Comparison of ENCODE assay signal across 5 fruit fly cellular contexts in the genomic region with DNA sequence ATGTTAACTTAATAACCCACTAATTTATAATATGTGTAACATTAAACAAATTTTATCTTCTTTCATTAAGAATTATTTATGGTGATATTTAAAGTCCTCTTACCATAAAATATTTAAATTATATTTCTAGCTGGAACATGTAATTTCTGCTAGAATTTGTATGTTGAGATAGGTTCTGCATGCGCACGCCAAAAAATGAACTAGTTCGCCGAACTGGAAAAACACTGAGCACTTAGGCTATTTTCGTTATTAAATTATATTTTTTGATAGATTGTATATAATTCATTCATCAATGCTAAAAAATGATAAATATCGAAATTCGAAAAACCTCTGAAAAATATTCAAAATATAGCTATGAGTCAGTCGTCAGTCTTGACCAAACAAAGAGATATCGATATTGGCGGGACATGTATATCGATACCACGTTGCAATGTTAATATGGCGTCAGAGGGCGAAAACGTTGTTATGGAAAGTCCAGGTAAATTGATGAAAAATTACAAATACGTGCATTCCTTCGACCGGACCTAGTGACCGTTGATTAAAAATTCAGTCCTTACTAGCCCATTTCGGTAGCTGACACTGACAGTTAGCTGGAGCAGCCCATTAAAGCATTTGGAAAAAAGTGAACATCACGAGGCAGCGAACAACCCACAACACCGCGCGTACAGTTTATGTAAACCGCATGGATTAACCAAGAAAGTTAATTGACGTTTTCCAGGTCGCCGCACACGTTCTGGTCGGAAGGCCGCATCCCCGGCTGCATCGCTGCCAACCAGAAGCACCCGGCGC.
A peak's percentile ranks its signal among the peaks of the same experiment; 100 is the strongest.
TF ChIP-seq lines count a peak whose summit lies in the region.

A gene (plus strand): TSS at position 426 of the 789 bp plus-strand sequence.

- TF ChIP-seq CTCF in whole organism, embryonic (GFP tag; optimal IDR thresholded peaks at IDR 0.05; lab: Kevin White, UChicago), result no peak

TF ChIP-seq in whole organism, adult, 20 proteins besides CTCF, POLR2A, EP300 and RAD21:
- TF ChIP-seq CG14711 (tag; optimal IDR thresholded peaks at IDR 0.05; lab: Kevin White, UChicago) (peak; percentile 1), CG7101 (tag; optimal IDR thresholded peaks at IDR 0.05; lab: Kevin White, UChicago) (peak; percentile 8), bab1 (GFP tag; optimal IDR thresholded peaks at IDR 0.05; lab: Kevin White, UChicago) (peak; percentile 31), Mnt (GFP tag; optimal IDR thresholded peaks at IDR 0.05; lab: Kevin White, UChicago) (peak; percentile 71), cic (GFP tag; optimal IDR thresholded peaks at IDR 0.05; lab: Kevin White, UChicago) (no peak), CG5204 (GFP tag; optimal IDR thresholded peaks at IDR 0.05; lab: Kevin White, UChicago) (no peak), tj (GFP tag; optimal IDR thresholded peaks at IDR 0.05; lab: Kevin White, UChicago) (peak; percentile 6)

TF ChIP-seq in whole organism, embryonic, 481 proteins besides CTCF, POLR2A, EP300 and RAD21 (continues in another document):
- TF ChIP-seq sna (GFP tag; IDR thresholded peaks at IDR 0.05; lab: Robert Waterston, UW; ENCODE audit: partially characterized antibody), result peak; percentile 53
- TF ChIP-seq CG3847 (GFP tag; IDR thresholded peaks at IDR 0.05; lab: Robert Waterston, UW), result peak; percentile 28; the same call in 1 of the 2 replicates
- 0 out of 2 replicates have a peak, but pooled peaks have one; percentile 30 for TF ChIP-seq CG32767 (GFP tag; IDR thresholded peaks at IDR 0.05; lab: Robert Waterston, UW)
- TF ChIP-seq HLH4C (GFP tag; IDR thresholded peaks at IDR 0.05; lab: Robert Waterston, UW; ENCODE audit: partially characterized antibody), result peak; percentile 74
- TF ChIP-seq bcd (GFP tag; optimal IDR thresholded peaks at IDR 0.05; lab: Kevin White, UChicago), result no peak
- no peak for TF ChIP-seq hkb (optimal IDR thresholded peaks at IDR 0.05; lab: Kevin White, UChicago)
- TF ChIP-seq hkb (GFP tag; IDR thresholded peaks at IDR 0.05; lab: Robert Waterston, UW), result peak; percentile 42; the same call in 1 of the 2 replicates
- TF ChIP-seq CG4424 (GFP tag; optimal IDR thresholded peaks at IDR 0.05; lab: Kevin White, UChicago), result peak; percentile 40
- TF ChIP-seq sob (GFP tag; IDR thresholded peaks at IDR 0.05; lab: Robert Waterston, UW), result peak; percentile 39; the same call in 1 of the 2 replicates
- peak; percentile 51; the same call in 1 of the 3 replicates for TF ChIP-seq CG17361 (GFP tag; IDR thresholded peaks at IDR 0.05; lab: Robert Waterston, UW)
- no peak for TF ChIP-seq Nf-YB (GFP tag; optimal IDR thresholded peaks at IDR 0.05; lab: Kevin White, UChicago)
- TF ChIP-seq Max (GFP tag; optimal IDR thresholded peaks at IDR 0.05; lab: Kevin White, UChicago), result peak; percentile 22
- TF ChIP-seq Dbx (GFP tag; IDR thresholded peaks at IDR 0.05; lab: Robert Waterston, UW), result peak; percentile 29; the same call in 1 of the 3 replicates
- TF ChIP-seq CG10366 (GFP tag; IDR thresholded peaks at IDR 0.05; lab: Robert Waterston, UW), result peak; percentile 31
- no peak for TF ChIP-seq prd (optimal IDR thresholded peaks at IDR 0.05; lab: Kevin White, UChicago)
- TF ChIP-seq prd (GFP tag; IDR thresholded peaks at IDR 0.05; lab: Robert Waterston, UW), result peak; percentile 72; the same call in 2 of the 3 replicates

TF ChIP-seq in whole organism, prepupa, 60 proteins besides CTCF, POLR2A, EP300 and RAD21 (continues in another document):
- TF ChIP-seq fd59A (GFP tag; optimal IDR thresholded peaks at IDR 0.05; lab: Kevin White, UChicago) (no peak), CG8119 (GFP tag; IDR thresholded peaks at IDR 0.05; lab: Robert Waterston, UW) (no peak), Blimp-1 (GFP tag; optimal IDR thresholded peaks at IDR 0.05; lab: Kevin White, UChicago) (no peak), fd85E (GFP tag; optimal IDR thresholded peaks at IDR 0.05; lab: Kevin White, UChicago) (no peak), topi (GFP tag; optimal IDR thresholded peaks at IDR 0.05; lab: Kevin White, UChicago) (peak; percentile 9), Eip93F (GFP tag; optimal IDR thresholded peaks at IDR 0.05; lab: Kevin White, UChicago) (no peak), eg (GFP tag; IDR thresholded peaks at IDR 0.05; lab: Robert Waterston, UW) (peak; percentile 34; the same call in 1 of the 3 replicates), ss (GFP tag; optimal IDR thresholded peaks at IDR 0.05; lab: Kevin White, UChicago) (no peak), CG3919 (GFP tag; optimal IDR thresholded peaks at IDR 0.05; lab: Kevin White, UChicago) (no peak), salr (GFP tag; optimal IDR thresholded peaks at IDR 0.05; lab: Kevin White, UChicago) (no peak), CG6792 (GFP tag; optimal IDR thresholded peaks at IDR 0.05; lab: Kevin White, UChicago) (no peak), lz (GFP tag; optimal IDR thresholded peaks at IDR 0.05; lab: Kevin White, UChicago) (peak; percentile 14), Sox15 (GFP tag; optimal IDR thresholded peaks at IDR 0.05; lab: Kevin White, UChicago) (no peak), Met (GFP tag; optimal IDR thresholded peaks at IDR 0.05; lab: Kevin White, UChicago) (no peak), CG6808 (GFP tag; optimal IDR thresholded peaks at IDR 0.05; lab: Kevin White, UChicago) (no peak), CG3032 (tag; optimal IDR thresholded peaks at IDR 0.05; lab: Kevin White, UChicago) (no peak), CG7368 (GFP tag; optimal IDR thresholded peaks at IDR 0.05; lab: Kevin White, UChicago) (no peak), CG6276 (GFP tag; optimal IDR thresholded peaks at IDR 0.05; lab: Kevin White, UChicago) (no peak), achi (GFP tag; optimal IDR thresholded peaks at IDR 0.05; lab: Kevin White, UChicago) (no peak), Lpt (GFP tag; optimal IDR thresholded peaks at IDR 0.05; lab: Kevin White, UChicago) (no peak)

TF ChIP-seq in whole organism, pupa, 21 proteins besides CTCF, POLR2A, EP300 and RAD21:
- TF ChIP-seq gl (tag; optimal IDR thresholded peaks at IDR 0.05; lab: Kevin White, UChicago) (no peak), Ets98B (GFP tag; IDR thresholded peaks at IDR 0.05; lab: Robert Waterston, UW) (peak; percentile 28), CG17806 (tag; optimal IDR thresholded peaks at IDR 0.05; lab: Kevin White, UChicago) (peak; percentile 7)

TF ChIP-seq in whole organism, wandering third instar larva, 38 proteins besides CTCF, POLR2A, EP300 and RAD21:
- no peak for TF ChIP-seq Rel (GFP tag; optimal IDR thresholded peaks at IDR 0.05; lab: Kevin White, UChicago)
- peak; percentile 12 for TF ChIP-seq Rel (tag; optimal IDR thresholded peaks at IDR 0.05; lab: Kevin White, UChicago)
- TF ChIP-seq ey (GFP tag; optimal IDR thresholded peaks at IDR 0.05; lab: Kevin White, UChicago), result no peak
- peak; percentile 62 for TF ChIP-seq h (GFP tag; optimal IDR thresholded peaks at IDR 0.05; lab: Kevin White, UChicago)
- no peak for TF ChIP-seq Sp1 (GFP tag; optimal IDR thresholded peaks at IDR 0.05; lab: Kevin White, UChicago)
- peak; percentile 44 for TF ChIP-seq woc (GFP tag; optimal IDR thresholded peaks at IDR 0.05; lab: Kevin White, UChicago)
- TF ChIP-seq Myc (optimal IDR thresholded peaks at IDR 0.05; lab: Kevin White, UChicago), result no peak
- peak; percentile 14 for TF ChIP-seq HLH106 (tag; optimal IDR thresholded peaks at IDR 0.05; lab: Kevin White, UChicago)
- TF ChIP-seq Hr78 (GFP tag; optimal IDR thresholded peaks at IDR 0.05; lab: Kevin White, UChicago), result no peak
- no peak for TF ChIP-seq dmrt93B (GFP tag; optimal IDR thresholded peaks at IDR 0.05; lab: Kevin White, UChicago)
- TF ChIP-seq CG32264 (GFP tag; optimal IDR thresholded peaks at IDR 0.05; lab: Kevin White, UChicago), result no peak
- TF ChIP-seq dl (GFP tag; optimal IDR thresholded peaks at IDR 0.05; lab: Kevin White, UChicago; ENCODE audit: insufficient read depth in 1 of 2, partially characterized antibody in 2 of 2), result no peak
- no peak for TF ChIP-seq GATAd (GFP tag; optimal IDR thresholded peaks at IDR 0.05; lab: Kevin White, UChicago)
- no peak for TF ChIP-seq Hnf4 (GFP tag; optimal IDR thresholded peaks at IDR 0.05; lab: Kevin White, UChicago)
- TF ChIP-seq fru (GFP tag; optimal IDR thresholded peaks at IDR 0.05; lab: Kevin White, UChicago), result no peak
- no peak for TF ChIP-seq jim (GFP tag; optimal IDR thresholded peaks at IDR 0.05; lab: Kevin White, UChicago)
- peak; percentile 54 for TF ChIP-seq rgr (GFP tag; optimal IDR thresholded peaks at IDR 0.05; lab: Kevin White, UChicago)
- no peak for TF ChIP-seq sv (GFP tag; optimal IDR thresholded peaks at IDR 0.05; lab: Kevin White, UChicago)
- TF ChIP-seq Hr83 (GFP tag; optimal IDR thresholded peaks at IDR 0.05; lab: Kevin White, UChicago; ENCODE audit: poor library complexity, severe bottlenecking), result peak; percentile 29
- no peak for TF ChIP-seq foxo (GFP tag; optimal IDR thresholded peaks at IDR 0.05; lab: Kevin White, UChicago)
- TF ChIP-seq Dif (GFP tag; optimal IDR thresholded peaks at IDR 0.05; lab: Kevin White, UChicago; ENCODE audit: partially characterized antibody), result no peak
- TF ChIP-seq Mio (GFP tag; optimal IDR thresholded peaks at IDR 0.05; lab: Kevin White, UChicago), result no peak
